Fruit fly (Drosophila melanogaster): ENCODE measurements around the gene mth.

The mth gene

DNA sequence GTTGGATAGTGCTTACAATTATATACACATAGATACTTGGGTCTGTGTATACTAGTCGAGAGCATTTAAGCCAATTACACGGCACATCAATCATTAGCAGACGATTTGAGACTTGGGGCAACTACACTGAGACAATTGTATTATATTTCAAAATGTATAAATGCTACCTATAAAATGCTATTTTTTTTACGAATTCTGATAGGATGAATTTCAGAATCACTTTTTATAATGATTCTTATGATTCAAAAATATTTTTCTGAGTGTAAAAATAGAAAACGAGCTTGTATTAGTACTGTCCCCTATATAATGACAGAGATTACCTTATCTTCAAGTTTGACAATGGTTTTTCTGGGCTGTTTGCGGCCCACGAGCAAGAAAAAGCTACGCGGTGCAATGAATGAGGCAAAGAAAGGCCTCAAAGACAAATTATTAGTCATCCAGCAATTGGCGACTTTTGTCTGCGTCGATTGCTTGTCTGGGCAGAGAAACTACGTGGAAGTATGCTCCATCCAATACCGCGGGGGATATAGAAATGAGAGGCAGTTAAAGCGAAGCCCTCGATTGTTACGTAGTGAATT, 4.0 kb upstream of the mth start (continued):
- TF ChIP-seq CG33557 (GFP tag; optimal IDR thresholded peaks at IDR 0.05) (no peak), CG5180 (GFP tag; optimal IDR thresholded peaks at IDR 0.05) (peak; percentile 28), CG7271 (tag; optimal IDR thresholded peaks at IDR 0.05) (no peak), ind (GFP tag; optimal IDR thresholded peaks at IDR 0.05) (no peak), CG18619 (GFP tag; optimal IDR thresholded peaks at IDR 0.05) (peak; percentile 47), MTF-1 (GFP tag; optimal IDR thresholded peaks at IDR 0.05; ENCODE audit: borderline replicate concordance) (no peak), Sry-β (GFP tag; optimal IDR thresholded peaks at IDR 0.05) (no peak), lola (GFP tag; optimal IDR thresholded peaks at IDR 0.05) (peak in 1 of 3 experiments; percentile 23), gem (tag; optimal IDR thresholded peaks at IDR 0.05) (peak; percentile 84), CG31365 (tag; optimal IDR thresholded peaks at IDR 0.05) (no peak), crol (GFP tag; IDR thresholded peaks at IDR 0.05) (no peak), Nf-YA (GFP tag; IDR thresholded peaks at IDR 0.05) (peak; percentile 61), CG8359 (GFP tag; optimal IDR thresholded peaks at IDR 0.05; ENCODE audit: borderline replicate concordance) (no peak), CG7963 (GFP tag; IDR thresholded peaks at IDR 0.05; ENCODE audit: partially characterized antibody) (no peak), tin (GFP tag; optimal IDR thresholded peaks at IDR 0.05) (peak; percentile 53), Meics (GFP tag; optimal IDR thresholded peaks at IDR 0.05) (peak; percentile 71), otp (GFP tag; IDR thresholded peaks at IDR 0.05) (peak; percentile 67; the same call in 1 of the 3 replicates), CG11695 (GFP tag; IDR thresholded peaks at IDR 0.05) (peak; percentile 88), CG9797 (GFP tag; optimal IDR thresholded peaks at IDR 0.05) (no peak), CG2129 (GFP tag; IDR thresholded peaks at IDR 0.05; ENCODE audit: partially characterized antibody) (no peak), stwl (tag; optimal IDR thresholded peaks at IDR 0.05) (no peak), ems (GFP tag; optimal IDR thresholded peaks at IDR 0.05) (peak; percentile 70), amos (GFP tag; IDR thresholded peaks at IDR 0.05; ENCODE audit: partially characterized antibody) (no peak), CG3847 (GFP tag; IDR thresholded peaks at IDR 0.05) (peak; percentile 45; the same call in 1 of the 2 replicates), Mad (GFP tag; optimal IDR thresholded peaks at IDR 0.05) (no peak), Lpt (GFP tag; optimal IDR thresholded peaks at IDR 0.05) (no peak), Mes4 (GFP tag; optimal IDR thresholded peaks at IDR 0.05) (no peak), abd-A (tag; optimal IDR thresholded peaks at IDR 0.05) (no peak), cas (GFP tag; IDR thresholded peaks at IDR 0.05) (peak; percentile 70), chm (GFP tag; IDR thresholded peaks at IDR 0.05) (peak; percentile 55; the same call in 1 of the 2 replicates), CG12744 (GFP tag; optimal IDR thresholded peaks at IDR 0.05) (peak; percentile 20), slp2 (GFP tag; optimal IDR thresholded peaks at IDR 0.05) (peak; percentile 55), CG16815 (GFP tag; optimal IDR thresholded peaks at IDR 0.05) (peak; percentile 20), ro (GFP tag; IDR thresholded peaks at IDR 0.05) (peak; percentile 38), mld (GFP tag; IDR thresholded peaks at IDR 0.05; ENCODE audit: partially characterized antibody) (no peak), CG11398 (GFP tag; optimal IDR thresholded peaks at IDR 0.05) (no peak), CkIIα-i1 (GFP tag; IDR thresholded peaks at IDR 0.05) (no peak), ac (GFP tag; optimal IDR thresholded peaks at IDR 0.05) (no peak), gcm (GFP tag; optimal IDR thresholded peaks at IDR 0.05) (no peak), cad (GFP tag; optimal IDR thresholded peaks at IDR 0.05) (no peak), sob (GFP tag; IDR thresholded peaks at IDR 0.05) (peak; percentile 91), phol (tag; optimal IDR thresholded peaks at IDR 0.05) (peak; percentile 80), Usf (GFP tag; optimal IDR thresholded peaks at IDR 0.05) (no peak), nau (GFP tag; optimal IDR thresholded peaks at IDR 0.05) (no peak), CG11696 (GFP tag; IDR thresholded peaks at IDR 0.05) (peak; percentile 69), Ets97D (GFP tag; optimal IDR thresholded peaks at IDR 0.05) (peak; percentile 52), bbx (GFP tag; IDR thresholded peaks at IDR 0.05; ENCODE audit: partially characterized antibody) (no peak), nmo (GFP tag; optimal IDR thresholded peaks at IDR 0.05) (peak; percentile 67), crc (GFP tag; optimal IDR thresholded peaks at IDR 0.05) (peak; percentile 67), gsb-n (tag; optimal IDR thresholded peaks at IDR 0.05) (no peak)
